Worm (Caenorhabditis elegans): ENCODE results near the gene C17F4.7.

ce11 chrII:3210365-3210764 is 35.5 kb downstream of the C17F4.7 start, which contains the start of gene ZC239.5:
- no peak for TF ChIP-seq nhr-77 (tag; optimal IDR thresholded peaks at IDR 0.05)
- no peak for TF ChIP-seq snpc-4 (tag; optimal IDR thresholded peaks at IDR 0.05)
- TF ChIP-seq dmd-4 (tag; optimal IDR thresholded peaks at IDR 0.05): no peak
- TF ChIP-seq lin-11 (tag; optimal IDR thresholded peaks at IDR 0.05): no peak
- TF ChIP-seq ceh-82 (tag; optimal IDR thresholded peaks at IDR 0.05): no peak
- no peak for TF ChIP-seq lin-39 (tag; optimal IDR thresholded peaks at IDR 0.05)
- TF ChIP-seq crh-2 (tag; optimal IDR thresholded peaks at IDR 0.05): no peak
